Fruit fly (Drosophila melanogaster) whole organism, adult: ENCODE measurements around the gene Octbeta1R.

Source experiments
- CG14711 ChIP-seq: fragments of 200-800 bp; sonication (Bioruptor generic); optimal IDR thresholded peaks from 2 replicates; lab custom pipeline; 2018; ENCODE audit warnings: missing biosample characterization, mild to moderate bottlenecking, missing genetic modification characterization, moderate library complexity
- CG33017 ChIP-seq: fragments of 200-800 bp; sonication (Bioruptor generic); optimal IDR thresholded peaks from 2 replicates; lab custom pipeline; 2018; ENCODE audit warnings: missing biosample characterization, mild to moderate bottlenecking, missing genetic modification characterization, moderate library complexity
- CG5204 ChIP-seq: fragments of 200-800 bp; sonication (Bioruptor generic); optimal IDR thresholded peaks from 2 replicates; lab custom pipeline; 2016; ENCODE audit warnings: missing biosample characterization, missing genetic modification characterization
- CG7101 ChIP-seq: fragments of 200-800 bp; sonication (Bioruptor generic); optimal IDR thresholded peaks from 2 replicates; lab custom pipeline; 2018; ENCODE audit warnings: missing biosample characterization, mild to moderate bottlenecking, missing genetic modification characterization, moderate library complexity
- cic ChIP-seq: fragments of 200-800 bp; sonication (Bioruptor generic); optimal IDR thresholded peaks from 2 replicates; lab custom pipeline; 2017; ENCODE audit warnings: missing biosample characterization, mild to moderate bottlenecking, missing genetic modification characterization, moderate library complexity
- cnc ChIP-seq, 2 experiments: fragments of >200 bp; optimal IDR thresholded peaks; 2 replicates each; lab custom pipeline; 2017
- ovo ChIP-seq: fragments of 200-800 bp; sonication (Bioruptor generic); optimal IDR thresholded peaks from 2 replicates; lab custom pipeline; 2016; ENCODE audit warnings: missing biosample characterization, missing genetic modification characterization
- toe ChIP-seq: fragments of 200-800 bp; sonication (Bioruptor generic); optimal IDR thresholded peaks from 2 replicates; lab custom pipeline; 2016; ENCODE audit warnings: missing biosample characterization, missing genetic modification characterization

DNA sequence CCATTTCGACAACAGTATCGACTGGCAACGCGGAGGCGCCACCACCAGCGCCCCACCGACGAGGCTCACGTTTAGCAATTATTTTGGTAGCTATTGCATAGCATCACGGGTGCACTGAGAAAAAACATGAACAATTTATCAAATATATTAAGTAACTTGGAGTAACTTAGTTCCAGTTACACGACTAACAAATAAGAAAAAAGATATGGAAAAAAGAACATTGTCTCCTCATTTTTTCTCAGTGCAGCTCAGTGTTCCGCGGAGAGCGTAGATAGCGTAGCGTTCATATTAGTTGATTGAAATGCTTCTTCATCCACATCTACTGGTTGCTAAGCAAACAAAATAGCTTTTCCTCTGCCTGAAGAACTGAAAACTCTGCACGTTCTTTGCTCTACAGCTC is 18.4 kb downstream of the Octbeta1R start:
- TF ChIP-seq CG7101 (no peak), CG33017 (no peak), ovo (GFP tag; lab: Kevin White, UChicago) (no peak), CG14711 (no peak), cic (GFP tag; lab: Kevin White, UChicago) (no peak), cnc (optimal IDR thresholded peaks at IDR 0.05; lab: Kevin White, UChicago) (no peak), toe (GFP tag; lab: Kevin White, UChicago) (no peak), CG5204 (GFP tag; lab: Kevin White, UChicago) (no peak)
